Worm (Caenorhabditis elegans) whole organism, L1 larva: ENCODE data around the gene R10D12.10.

Experiments used
- C16A3.4 ChIP-seq: fragments of 150-350 bp; optimal IDR thresholded peaks from 2 replicates; lab custom pipeline; 2014; ENCODE audit warnings: missing biosample characterization, missing genetic modification characterization
- aly-2 ChIP-seq: fragments of 150-350 bp; optimal IDR thresholded peaks from 2 replicates; lab custom pipeline; 2014; ENCODE audit warnings: missing biosample characterization, missing genetic modification characterization
- ama-1 ChIP-seq: fragments of 150-350 bp; optimal IDR thresholded peaks from 2 replicates; lab custom pipeline; 2014
- ceh-8 ChIP-seq: fragments of 200-800 bp; sonication (Bioruptor generic); optimal IDR thresholded peaks from 2 replicates; lab custom pipeline; 2018; ENCODE audit warnings: mild to moderate bottlenecking, missing genetic modification characterization, moderate library complexity, missing compliant biosample characterization
- ceh-88 ChIP-seq: fragments of 200-800 bp; sonication (Bioruptor generic); IDR thresholded peaks from 2 replicates; pipeline ENCODE4 v1.3.6; 2022; ENCODE audit warnings: missing genetic modification characterization, missing compliant biosample characterization
- dpl-1 ChIP-seq, 3 experiments: fragments of 150-350 bp in 2 of 3; sonication (generic microtip) in 1 of 3; optimal IDR thresholded peaks; 2 replicates each; lab custom pipeline; 2014 to 2017; ENCODE audit warnings: missing biosample characterization in 3 of 3, missing genetic modification characterization in 3 of 3, missing genetic modification reagents in 3 of 3
- dsc-1 ChIP-seq: sonication (generic microtip); optimal IDR thresholded peaks from 2 replicates; lab custom pipeline; 2016; ENCODE audit warnings: mild to moderate bottlenecking, missing genetic modification characterization, missing compliant biosample characterization
- efl-1 ChIP-seq, 4 experiments: fragments of 150-350 bp; optimal IDR thresholded peaks in 3 of 4; peaks in 1 of 4; 1 replicate in 1 of 4; 2 replicates in 3 of 4; lab custom pipeline; 2014; ENCODE audit warnings: missing biosample characterization in 2 of 4, missing genetic modification characterization in 2 of 4, missing genetic modification reagents in 2 of 4
- efl-3 ChIP-seq: fragments of 200-800 bp; sonication (Bioruptor generic); optimal IDR thresholded peaks from 2 replicates; lab custom pipeline; 2018; ENCODE audit warnings: mild to moderate bottlenecking, missing genetic modification characterization, missing compliant biosample characterization
- egl-27 ChIP-seq, 2 experiments: fragments of 150-350 bp in 1 of 2; sonication (generic microtip); optimal IDR thresholded peaks; 3 replicates each; lab custom pipeline; 2017 to 2018; ENCODE audit warnings: missing biosample characterization in 2 of 2, missing genetic modification characterization in 2 of 2, missing genetic modification reagents in 2 of 2
- elt-2 ChIP-seq: sonication (generic microtip); optimal IDR thresholded peaks from 2 replicates; lab custom pipeline; 2016; ENCODE audit warnings: missing genetic modification characterization, mild to moderate bottlenecking, inconsistent platforms, missing compliant biosample characterization, missing genetic modification reagents
- elt-3 ChIP-seq, 6 experiments: fragments of 150-350 bp in 1 of 6; sonication (generic microtip); optimal IDR thresholded peaks; 2 replicates each; lab custom pipeline; 2017 to 2018; ENCODE audit warnings: missing biosample characterization in 6 of 6, missing genetic modification characterization in 6 of 6, inconsistent platforms in 1 of 6
- hlh-17 ChIP-seq: fragments of 200-800 bp; sonication (Bioruptor generic); optimal IDR thresholded peaks from 2 replicates; lab custom pipeline; 2018; ENCODE audit warnings: missing genetic modification characterization, mild to moderate bottlenecking, missing compliant biosample characterization, moderate library complexity, borderline replicate concordance
- hlh-4 ChIP-seq: sonication (generic microtip); optimal IDR thresholded peaks from 2 replicates; lab custom pipeline; 2016; ENCODE audit warnings: mild to moderate bottlenecking, missing genetic modification characterization, missing compliant biosample characterization
- hpl-2 ChIP-seq: fragments of 150-350 bp; optimal IDR thresholded peaks from 2 replicates; lab custom pipeline; 2014; ENCODE audit warnings: missing biosample characterization, missing genetic modification reagents, missing genetic modification characterization
- jun-1 ChIP-seq: fragments of 150-350 bp; optimal IDR thresholded peaks from 2 replicates; lab custom pipeline; 2014; ENCODE audit warnings: missing biosample characterization, missing genetic modification reagents, missing genetic modification characterization
- lin-35 ChIP-seq, 2 experiments: fragments of 150-350 bp; optimal IDR thresholded peaks; 2 replicates each; lab custom pipeline; 2014; ENCODE audit warnings: missing biosample characterization in 2 of 2, missing genetic modification characterization in 2 of 2, missing genetic modification reagents in 2 of 2
- lir-3 ChIP-seq: sonication (generic microtip); optimal IDR thresholded peaks from 2 replicates; lab custom pipeline; 2016; ENCODE audit warnings: mild to moderate bottlenecking, missing genetic modification characterization, moderate library complexity, missing compliant biosample characterization; ENCODE audit not compliant: poor library complexity
- lsy-2 ChIP-seq, 2 experiments: fragments of 150-350 bp; optimal IDR thresholded peaks; 2 replicates each; lab custom pipeline; 2014; ENCODE audit warnings: missing biosample characterization in 2 of 2, missing genetic modification characterization in 2 of 2
- mab-9 ChIP-seq: fragments of 200-800 bp; sonication (Bioruptor generic); IDR thresholded peaks from 2 replicates; pipeline ENCODE4 v1.3.6; 2022; ENCODE audit warnings: missing genetic modification reagents, missing genetic modification characterization, missing compliant biosample characterization
- mdl-1 ChIP-seq, 2 experiments: fragments of 150-350 bp; optimal IDR thresholded peaks; 2 replicates each; lab custom pipeline; 2014 to 2017; ENCODE audit warnings: missing biosample characterization in 2 of 2, missing genetic modification characterization in 2 of 2, inconsistent platforms in 1 of 2
- mep-1 ChIP-seq: fragments of 150-350 bp; optimal IDR thresholded peaks from 2 replicates; lab custom pipeline; 2014; ENCODE audit warnings: missing biosample characterization, missing genetic modification characterization
- nhr-12 ChIP-seq: sonication (generic microtip); optimal IDR thresholded peaks from 2 replicates; lab custom pipeline; 2017; ENCODE audit warnings: missing biosample characterization, missing genetic modification characterization
- nhr-19 ChIP-seq: fragments of 200-800 bp; sonication (Bioruptor generic); conservative IDR thresholded peaks from 2 replicates; pipeline ENCODE4 v1.3.6; 2022; ENCODE audit warnings: missing genetic modification characterization, missing compliant biosample characterization
- nhr-20 ChIP-seq: sonication (generic microtip); optimal IDR thresholded peaks from 2 replicates; lab custom pipeline; 2016; ENCODE audit warnings: mild to moderate bottlenecking, missing genetic modification characterization, missing compliant biosample characterization
- nhr-237 ChIP-seq: fragments of 150-350 bp; optimal IDR thresholded peaks from 2 replicates; lab custom pipeline; 2014; ENCODE audit warnings: missing biosample characterization, missing genetic modification characterization
- nhr-47 ChIP-seq: sonication (generic microtip); optimal IDR thresholded peaks from 2 replicates; lab custom pipeline; 2016; ENCODE audit warnings: mild to moderate bottlenecking, missing genetic modification characterization, moderate library complexity, missing compliant biosample characterization
- nhr-71 ChIP-seq: sonication (generic microtip); optimal IDR thresholded peaks from 2 replicates; lab custom pipeline; 2016; ENCODE audit warnings: mild to moderate bottlenecking, missing genetic modification characterization, moderate library complexity, missing compliant biosample characterization
- nhr-85 ChIP-seq: sonication (generic microtip); peaks from one replicate; lab custom pipeline; 2016; ENCODE audit warnings: missing genetic modification characterization, inconsistent platforms, missing compliant biosample characterization
- nhr-90 ChIP-seq: sonication (generic microtip); optimal IDR thresholded peaks from 2 replicates; lab custom pipeline; 2016; ENCODE audit warnings: mild to moderate bottlenecking, missing genetic modification characterization, missing compliant biosample characterization; ENCODE audit not compliant: poor library complexity
- pax-3 ChIP-seq: fragments of 200-800 bp; sonication (Bioruptor generic); optimal IDR thresholded peaks from 2 replicates; lab custom pipeline; 2018; ENCODE audit warnings: mild to moderate bottlenecking, missing genetic modification characterization, moderate library complexity, missing compliant biosample characterization
- rnt-1 ChIP-seq: sonication (generic microtip); optimal IDR thresholded peaks from 2 replicates; lab custom pipeline; 2016; ENCODE audit warnings: mild to moderate bottlenecking, missing genetic modification characterization, moderate library complexity, missing compliant biosample characterization
- snu-23 ChIP-seq: sonication (generic microtip); optimal IDR thresholded peaks from 2 replicates; lab custom pipeline; 2016; ENCODE audit warnings: missing genetic modification characterization, missing compliant biosample characterization
- tbx-2 ChIP-seq: sonication (generic microtip); optimal IDR thresholded peaks from 2 replicates; lab custom pipeline; 2016; ENCODE audit warnings: missing genetic modification characterization, missing compliant biosample characterization
- unc-62 ChIP-seq: fragments of 150-350 bp; optimal IDR thresholded peaks from 2 replicates; lab custom pipeline; 2014; ENCODE audit warnings: missing biosample characterization, missing genetic modification reagents, missing genetic modification characterization
- unc-86 ChIP-seq: sonication (generic microtip); optimal IDR thresholded peaks from 2 replicates; lab custom pipeline; 2016; ENCODE audit warnings: missing genetic modification characterization, missing compliant biosample characterization
- unc-98 ChIP-seq: fragments of 200-800 bp; sonication (Bioruptor generic); IDR thresholded peaks from 2 replicates; pipeline ENCODE4 v1.3.6; 2022; ENCODE audit warnings: missing genetic modification characterization, missing compliant biosample characterization
- vab-15 ChIP-seq: sonication (generic microtip); optimal IDR thresholded peaks from 2 replicates; lab custom pipeline; 2017; ENCODE audit warnings: missing genotype, mild to moderate bottlenecking, missing genetic modification characterization, missing compliant biosample characterization

R10D12.10 gene

ce11 chrV:13909400-13909799 is 48.7 kb downstream of the R10D12.10 start, which contains the start of gene C06B3.7 (continued):
- peak; percentile 36 to 54 for TF ChIP-seq efl-1 (optimal IDR thresholded peaks at IDR 0.05; lab: Kevin White, UChicago)
- TF ChIP-seq efl-1 (GFP tag; optimal IDR thresholded peaks at IDR 0.05 in 1 of 2; lab: Kevin White, UChicago) = peak; percentile 26 to 87
- peak; percentile 90 for TF ChIP-seq C16A3.4 (tag; lab: Kevin White, UChicago)
- TF ChIP-seq ceh-8 (GFP tag; lab: Kevin White, UChicago) = no peak
- peak; percentile 83 for TF ChIP-seq nhr-47 (tag; lab: Kevin White, UChicago)
- TF ChIP-seq unc-86 (tag; lab: Kevin White, UChicago) = no peak
- no peak for TF ChIP-seq egl-27 (tag; optimal IDR thresholded peaks at IDR 0.05; lab: Kevin White, UChicago)
- peak; percentile 53 for TF ChIP-seq nhr-237 (tag; lab: Kevin White, UChicago)
- peak; percentile 59 for TF ChIP-seq lir-3
- TF ChIP-seq aly-2 (tag; lab: Kevin White, UChicago) = no peak
- TF ChIP-seq ceh-88 = peak; percentile 33; the same call in 1 of the 2 replicates
- peak; percentile 85 for TF ChIP-seq elt-2 (tag; lab: Kevin White, UChicago)
- TF ChIP-seq mep-1 (tag; lab: Kevin White, UChicago) = peak; percentile 88
- peak; percentile 100 for TF ChIP-seq vab-15 (tag; lab: Kevin White, UChicago)
- peak; percentile 64 to 90 for TF ChIP-seq lin-35 (GFP tag; optimal IDR thresholded peaks at IDR 0.05; lab: Kevin White, UChicago)

ce11 chrV:13908916-13909176 is 49.3 kb downstream of the R10D12.10 start, which contains the start of gene C06B3.6:
Gene C06B3.6, minus strand, starts transcription at chrV:13908967.
- TF ChIP-seq ceh-88 (peak; percentile 1; the same call in 1 of the 2 replicates), hlh-4 (tag; lab: Kevin White, UChicago) (no peak), unc-98 (GFP tag; lab: Robert Waterston, UW) (no peak)

ce11 chrV:13908120-13908915 is 49.8 kb downstream of the R10D12.10 start:
- TF ChIP-seq nhr-85 (tag; lab: Kevin White, UChicago) = peak; percentile 39
- TF ChIP-seq elt-3 (tag; optimal IDR thresholded peaks at IDR 0.05; lab: Kevin White, UChicago) = peak in 1 of 6 experiments; percentile 6
- TF ChIP-seq lir-3 = peak; percentile 17
- peak; percentile 9 for TF ChIP-seq elt-2 (tag; lab: Kevin White, UChicago)
- peak; percentile 17 for TF ChIP-seq nhr-71 (tag; lab: Kevin White, UChicago)
- no peak for TF ChIP-seq snu-23
- peak; percentile 12 for TF ChIP-seq ama-1 (lab: Kevin White, UChicago)
- TF ChIP-seq pax-3 (tag; lab: Kevin White, UChicago) = peak; percentile 61
- TF ChIP-seq efl-3 (GFP tag; lab: Kevin White, UChicago) = no peak
- no peak for TF ChIP-seq jun-1
- TF ChIP-seq ceh-88 = peak; percentile 9
- TF ChIP-seq mep-1 (tag; lab: Kevin White, UChicago) = no peak
- no peak for TF ChIP-seq ceh-8 (GFP tag; lab: Kevin White, UChicago)
- TF ChIP-seq dsc-1 = no peak

- TF ChIP-seq nhr-47 (tag; lab: Kevin White, UChicago) (peak; percentile 52), nhr-20 (peak; percentile 7), nhr-12 (tag; lab: Kevin White, UChicago) (no peak), unc-62 (GFP tag; lab: Kevin White, UChicago) (no peak), pax-3 (tag; lab: Kevin White, UChicago) (peak; percentile 82), nhr-71 (tag; lab: Kevin White, UChicago) (peak; percentile 38), nhr-85 (tag; lab: Kevin White, UChicago) (peak; percentile 11), mab-9 (GFP tag; lab: Robert Waterston, UW) (no peak), efl-1 (optimal IDR thresholded peaks at IDR 0.05; lab: Kevin White, UChicago) (no peak), efl-1 (GFP tag; optimal IDR thresholded peaks at IDR 0.05 in 1 of 2; lab: Kevin White, UChicago) (peak in 1 of 2 experiments; percentile 96), lsy-2 (tag; optimal IDR thresholded peaks at IDR 0.05; lab: Kevin White, UChicago) (peak in 1 of 2 experiments; percentile 45), nhr-90 (tag; lab: Kevin White, UChicago) (peak; percentile 64), rnt-1 (tag; lab: Kevin White, UChicago) (peak; percentile 8), lin-35 (GFP tag; optimal IDR thresholded peaks at IDR 0.05; lab: Kevin White, UChicago) (peak in 1 of 2 experiments; percentile 67), snu-23 (peak; percentile 11), lir-3 (peak; percentile 47), nhr-19 (GFP tag; lab: Robert Waterston, UW) (peak; percentile 54), dpl-1 (GFP tag; optimal IDR thresholded peaks at IDR 0.05; lab: Kevin White, UChicago) (peak in 1 of 3 experiments; percentile 6), tbx-2 (tag; lab: Kevin White, UChicago) (no peak), dsc-1 (peak; percentile 35), ama-1 (lab: Kevin White, UChicago) (peak; percentile 96), hlh-17 (GFP tag; lab: Kevin White, UChicago) (no peak), C16A3.4 (tag; lab: Kevin White, UChicago) (peak; percentile 41), mdl-1 (tag; optimal IDR thresholded peaks at IDR 0.05; lab: Kevin White, UChicago) (no peak), hpl-2 (peak; percentile 23)
Observed at ce11 chrV:13907557-13908104, 50.5 kb downstream of the R10D12.10 start.
